Fruit fly (Drosophila melanogaster) whole organism, embryonic: Measurements from ENCODE around the gene CG8176.

ENCODE experiments used
- CG11695 ChIP-seq: fragments of 200-800 bp; sonication (Bioruptor generic); IDR thresholded peaks from 3 replicates; pipeline ENCODE4 v1.3.6; 2022; ENCODE audit warnings: missing biosample characterization, missing genetic modification characterization
- CG12299 ChIP-seq: fragments of 200-800 bp; sonication (Bioruptor generic); optimal IDR thresholded peaks from 2 replicates; lab custom pipeline; 2018; ENCODE audit warnings: missing biosample characterization, mild to moderate bottlenecking, missing genetic modification characterization
- CG12659 ChIP-seq: fragments of 200-800 bp; sonication (Bioruptor generic); optimal IDR thresholded peaks from 3 replicates; lab custom pipeline; 2017; ENCODE audit warnings: mild to moderate bottlenecking, missing biosample characterization, missing genetic modification reagents, missing genetic modification characterization
- CG12744 ChIP-seq: fragments of 200-800 bp; sonication (Bioruptor generic); optimal IDR thresholded peaks from 2 replicates; lab custom pipeline; 2016; ENCODE audit warnings: missing biosample characterization, missing genetic modification characterization
- CG13424 ChIP-seq: fragments of 200-800 bp; sonication (Bioruptor generic); optimal IDR thresholded peaks from 2 replicates; lab custom pipeline; 2019; ENCODE audit warnings: missing biosample characterization, mild to moderate bottlenecking, missing genetic modification characterization, moderate library complexity
- CG13775 ChIP-seq: fragments of 200-800 bp; sonication (Bioruptor generic); optimal IDR thresholded peaks from 3 replicates; lab custom pipeline; 2017; ENCODE audit warnings: missing biosample characterization, mild to moderate bottlenecking, missing genetic modification characterization
- CG15269 ChIP-seq: fragments of 200-800 bp; sonication (Bioruptor generic); optimal IDR thresholded peaks from 2 replicates; lab custom pipeline; 2018; ENCODE audit warnings: missing biosample characterization, mild to moderate bottlenecking, missing genetic modification characterization, moderate library complexity
- CG16779 ChIP-seq: fragments of 200-800 bp; sonication (Bioruptor generic); IDR thresholded peaks from 2 replicates; pipeline ENCODE4 v1.3.6; 2022; ENCODE audit warnings: missing biosample characterization, missing genetic modification characterization
- CG3163 ChIP-seq: fragments of 200-800 bp; sonication (Bioruptor generic); optimal IDR thresholded peaks from 3 replicates; lab custom pipeline; 2016; ENCODE audit warnings: missing biosample characterization, missing genetic modification characterization
- CG33557 ChIP-seq: fragments of 200-800 bp; sonication (Bioruptor generic); optimal IDR thresholded peaks from 2 replicates; lab custom pipeline; 2019; ENCODE audit warnings: missing biosample characterization, mild to moderate bottlenecking, missing genetic modification characterization, moderate library complexity
- CG34224 ChIP-seq: fragments of 200-800 bp; sonication (Bioruptor generic); IDR thresholded peaks from 3 replicates; pipeline ENCODE4 v1.3.6; 2022; ENCODE audit warnings: missing biosample characterization, missing genetic modification characterization; ENCODE audit not compliant: partially characterized antibody
- CG6254 ChIP-seq: fragments of 200-800 bp; sonication (Bioruptor generic); optimal IDR thresholded peaks from 3 replicates; lab custom pipeline; 2017; ENCODE audit warnings: mild to moderate bottlenecking, missing biosample characterization, missing genetic modification reagents, missing genetic modification characterization
- CG7556 ChIP-seq: fragments of 200-800 bp; sonication (Bioruptor generic); optimal IDR thresholded peaks from 2 replicates; lab custom pipeline; 2017; ENCODE audit warnings: missing biosample characterization, mild to moderate bottlenecking, missing genetic modification characterization
- CG8290 ChIP-seq, 3 experiments: fragments of 200-800 bp; sonication (Bioruptor generic); optimal IDR thresholded peaks; 2 replicates each; lab custom pipeline; 2016 to 2019; ENCODE audit warnings: missing biosample characterization in 3 of 3, missing genetic modification characterization in 3 of 3, mild to moderate bottlenecking in 2 of 3, moderate library complexity in 1 of 3
- CG8359 ChIP-seq: fragments of 200-800 bp; sonication (Bioruptor generic); optimal IDR thresholded peaks from 2 replicates; lab custom pipeline; 2017; ENCODE audit warnings: missing biosample characterization, mild to moderate bottlenecking, missing genetic modification characterization, borderline replicate concordance
- CG8944 ChIP-seq: fragments of 200-800 bp; sonication (Bioruptor generic); optimal IDR thresholded peaks from 3 replicates; lab custom pipeline; 2016; ENCODE audit warnings: missing biosample characterization, missing genetic modification characterization
- CG9215 ChIP-seq: fragments of 200-800 bp; sonication (Bioruptor generic); IDR thresholded peaks from 2 replicates; pipeline ENCODE4 v1.3.6; 2022; ENCODE audit warnings: missing biosample characterization, missing genetic modification characterization
- CG9817 ChIP-seq: fragments of 200-800 bp; sonication (Bioruptor generic); optimal IDR thresholded peaks from 2 replicates; lab custom pipeline; 2018; ENCODE audit warnings: missing biosample characterization, mild to moderate bottlenecking, missing genetic modification characterization, moderate library complexity
- Hr78 ChIP-seq, 2 experiments: fragments of 200-800 bp in 1 of 2; fragments of >200 bp in 1 of 2; sonication (Bioruptor generic) in 1 of 2; optimal IDR thresholded peaks; 2 replicates each; lab custom pipeline; 2017 to 2019; ENCODE audit warnings: missing biosample characterization in 2 of 2, missing genetic modification characterization in 2 of 2, mild to moderate bottlenecking in 1 of 2, moderate library complexity in 1 of 2
- NFAT ChIP-seq: fragments of 200-800 bp; sonication (Bioruptor generic); IDR thresholded peaks from 2 replicates; pipeline ENCODE4 v1.3.6; 2022; ENCODE audit warnings: missing biosample characterization, missing genetic modification characterization
- Side ChIP-seq: fragments of 200-800 bp; sonication (Bioruptor generic); optimal IDR thresholded peaks from 2 replicates; lab custom pipeline; 2016; ENCODE audit warnings: missing biosample characterization, missing genetic modification characterization
- Six4 ChIP-seq: fragments of 200-800 bp; sonication (Bioruptor generic); optimal IDR thresholded peaks from 2 replicates; lab custom pipeline; 2016; ENCODE audit warnings: missing biosample characterization, missing genetic modification characterization
- Sry-δ ChIP-seq: fragments of 200-800 bp; sonication (Bioruptor generic); optimal IDR thresholded peaks from 2 replicates; lab custom pipeline; 2016; ENCODE audit warnings: missing biosample characterization, missing genetic modification characterization
- TFAM ChIP-seq: fragments of 200-800 bp; sonication (Bioruptor generic); optimal IDR thresholded peaks from 2 replicates; lab custom pipeline; 2017; ENCODE audit warnings: missing biosample characterization, missing genetic modification characterization, inconsistent platforms
- Taf1 ChIP-seq: fragments of 200-800 bp; sonication (Bioruptor generic); IDR thresholded peaks from 2 replicates; pipeline ENCODE4 v1.3.6; 2022; ENCODE audit warnings: missing biosample characterization, missing genetic modification characterization
- Trl ChIP-seq, 3 experiments: fragments of >200 bp in 2 of 3; fragments of 200-800 bp in 1 of 3; sonication (Bioruptor generic) in 1 of 3; optimal IDR thresholded peaks; 2 replicates in 1 of 3; 3 replicates in 2 of 3; lab custom pipeline; 2016 to 2017; ENCODE audit warnings: missing biosample characterization in 1 of 3, missing genetic modification characterization in 1 of 3
- br ChIP-seq: fragments of >200 bp; optimal IDR thresholded peaks from 2 replicates; lab custom pipeline; 2017
- cad ChIP-seq: fragments of >200 bp; optimal IDR thresholded peaks from 2 replicates; lab custom pipeline; 2017; ENCODE audit warnings: missing biosample characterization, missing genetic modification characterization
- chinmo ChIP-seq: fragments of 200-800 bp; sonication (Bioruptor generic); IDR thresholded peaks from 4 replicates; pipeline ENCODE4 v1.3.6; 2022; ENCODE audit warnings: missing biosample characterization, missing genetic modification characterization; ENCODE audit not compliant: partially characterized antibody
- ci ChIP-seq: fragments of 200-800 bp; sonication (Bioruptor generic); IDR thresholded peaks from 3 replicates; pipeline ENCODE4 v1.3.6; 2022; ENCODE audit warnings: missing biosample characterization, missing genetic modification characterization
- dan ChIP-seq: fragments of 200-800 bp; sonication (Bioruptor generic); IDR thresholded peaks from 2 replicates; pipeline ENCODE4 v1.3.6; 2022; ENCODE audit warnings: missing biosample characterization, missing genetic modification characterization
- dmrt11E ChIP-seq: fragments of 200-800 bp; sonication (Bioruptor generic); optimal IDR thresholded peaks from 3 replicates; lab custom pipeline; 2018; ENCODE audit warnings: missing biosample characterization, mild to moderate bottlenecking, missing genetic modification characterization, moderate library complexity
- dysf ChIP-seq: fragments of 200-800 bp; sonication (Bioruptor generic); IDR thresholded peaks from 3 replicates; pipeline ENCODE4 v1.3.6; 2022; ENCODE audit warnings: missing biosample characterization, missing genetic modification characterization
- ems ChIP-seq: fragments of 200-800 bp; sonication (Bioruptor generic); optimal IDR thresholded peaks from 3 replicates; lab custom pipeline; 2016; ENCODE audit warnings: missing biosample characterization, missing genetic modification characterization
- en ChIP-seq: fragments of 200-800 bp; sonication (Bioruptor generic); optimal IDR thresholded peaks from 2 replicates; lab custom pipeline; 2016; ENCODE audit warnings: missing biosample characterization, missing genetic modification characterization
- grn ChIP-seq: fragments of 200-800 bp; sonication (Bioruptor generic); optimal IDR thresholded peaks from 3 replicates; lab custom pipeline; 2017; ENCODE audit warnings: missing biosample characterization, missing genetic modification characterization
- hkb ChIP-seq, 2 experiments: fragments of 200-800 bp in 1 of 2; fragments of >200 bp in 1 of 2; sonication (Bioruptor generic) in 1 of 2; IDR thresholded peaks in 1 of 2; optimal IDR thresholded peaks in 1 of 2; 2 replicates each; pipeline versions ENCODE4 v1.3.6 to Lab custom; 2017 to 2022; ENCODE audit warnings: missing biosample characterization in 1 of 2, missing genetic modification characterization in 1 of 2
- kah ChIP-seq: fragments of 200-800 bp; sonication (Bioruptor generic); optimal IDR thresholded peaks from 2 replicates; lab custom pipeline; 2018; ENCODE audit warnings: missing biosample characterization, mild to moderate bottlenecking, missing genetic modification characterization
- lab ChIP-seq: fragments of 200-800 bp; sonication (Bioruptor generic); optimal IDR thresholded peaks from 3 replicates; lab custom pipeline; 2017; ENCODE audit warnings: missing biosample characterization, missing genetic modification characterization, mild to moderate bottlenecking, moderate library complexity, missing genetic modification reagents
- lbe ChIP-seq: fragments of 200-800 bp; sonication (Bioruptor generic); optimal IDR thresholded peaks from 2 replicates; lab custom pipeline; 2016; ENCODE audit warnings: missing biosample characterization, mild to moderate bottlenecking, missing genetic modification characterization
- mirr ChIP-seq: fragments of 200-800 bp; sonication (Bioruptor generic); optimal IDR thresholded peaks from 3 replicates; lab custom pipeline; 2018; ENCODE audit warnings: missing biosample characterization, mild to moderate bottlenecking, missing genetic modification characterization
- oc ChIP-seq: fragments of 200-800 bp; sonication (Bioruptor generic); optimal IDR thresholded peaks from 2 replicates; lab custom pipeline; 2018; ENCODE audit warnings: missing biosample characterization, mild to moderate bottlenecking, missing genetic modification characterization, moderate library complexity
- pan ChIP-seq, 4 experiments: fragments of >200 bp in 3 of 4; fragments of 200-800 bp in 1 of 4; sonication (Bioruptor generic) in 1 of 4; optimal IDR thresholded peaks in 3 of 4; IDR thresholded peaks in 1 of 4; 2 replicates each; pipeline versions ENCODE4 v1.3.6 to Lab custom; 2017 to 2022; ENCODE audit warnings: missing biosample characterization in 2 of 4, missing genetic modification characterization in 2 of 4, mixed read lengths in 1 of 4
- pita ChIP-seq: fragments of 200-800 bp; sonication (Bioruptor generic); optimal IDR thresholded peaks from 2 replicates; lab custom pipeline; 2017; ENCODE audit warnings: missing biosample characterization, mild to moderate bottlenecking, missing genetic modification characterization
- sima ChIP-seq: fragments of 200-800 bp; sonication (Bioruptor generic); optimal IDR thresholded peaks from 2 replicates; lab custom pipeline; 2016; ENCODE audit warnings: missing biosample characterization, missing genetic modification characterization
- sna ChIP-seq: fragments of 200-800 bp; sonication (Bioruptor generic); IDR thresholded peaks from 2 replicates; pipeline ENCODE4 v1.3.6; 2022; ENCODE audit warnings: missing biosample characterization, missing genetic modification characterization; ENCODE audit not compliant: partially characterized antibody
- so ChIP-seq: fragments of 200-800 bp; sonication (Bioruptor generic); IDR thresholded peaks from 3 replicates; pipeline ENCODE4 v1.3.6; 2022; ENCODE audit warnings: missing biosample characterization, missing genetic modification characterization
- vvl ChIP-seq: fragments of 200-800 bp; sonication (Bioruptor generic); IDR thresholded peaks from 2 replicates; pipeline ENCODE4 v1.3.6; 2022; ENCODE audit warnings: missing biosample characterization, missing genetic modification characterization

CG8176 gene

dm6 chr3R:9502416-9502763, 13.4 kb upstream of the CG8176 start, which contains the start of gene RhoL (continued):
- TF ChIP-seq CG15269 (tag; lab: Kevin White, UChicago): no peak
- TF ChIP-seq lab (GFP tag; lab: Kevin White, UChicago): peak; percentile 60
- no peak for TF ChIP-seq CG13424 (tag; lab: Kevin White, UChicago)
- peak; percentile 93 for TF ChIP-seq Trl (optimal IDR thresholded peaks at IDR 0.05; lab: Kevin White, UChicago)
- peak; percentile 38 for TF ChIP-seq Trl (GFP tag; optimal IDR thresholded peaks at IDR 0.05; lab: Kevin White, UChicago)
- peak; percentile 73; the same call in 2 of the 3 replicates for TF ChIP-seq ci (GFP tag; lab: Robert Waterston, UW)
- peak; percentile 98 for TF ChIP-seq CG3163
- TF ChIP-seq br: no peak
- TF ChIP-seq CG8359 (GFP tag; lab: Kevin White, UChicago): peak; percentile 11
- TF ChIP-seq Taf1: no peak
- no peak for TF ChIP-seq Six4 (GFP tag; lab: Kevin White, UChicago)
- no peak for TF ChIP-seq en (GFP tag; lab: Kevin White, UChicago)
- TF ChIP-seq vvl (GFP tag; lab: Robert Waterston, UW): peak; percentile 39
- 0 out of 2 replicates have a peak, but pooled peaks have one; percentile 21 for TF ChIP-seq NFAT (GFP tag; lab: Robert Waterston, UW)
- TF ChIP-seq ems (GFP tag; lab: Kevin White, UChicago): no peak
- no peak for TF ChIP-seq CG8944 (GFP tag; lab: Kevin White, UChicago)
- peak in 1 of 2 experiments; percentile 43 for TF ChIP-seq Hr78 (GFP tag; optimal IDR thresholded peaks at IDR 0.05; lab: Kevin White, UChicago)
- no peak for TF ChIP-seq cad (GFP tag; lab: Kevin White, UChicago)
- TF ChIP-seq sima (GFP tag; lab: Kevin White, UChicago): no peak
- TF ChIP-seq lbe (GFP tag; lab: Kevin White, UChicago): no peak
- TF ChIP-seq Sry-δ (GFP tag; lab: Kevin White, UChicago): peak; percentile 0
- no peak for TF ChIP-seq pita (GFP tag; lab: Kevin White, UChicago)
- peak; percentile 43 for TF ChIP-seq grn (GFP tag; lab: Kevin White, UChicago)
- TF ChIP-seq CG9817: no peak
- no peak for TF ChIP-seq CG7556 (GFP tag; lab: Kevin White, UChicago)
- peak; percentile 17 for TF ChIP-seq CG12659 (GFP tag; lab: Kevin White, UChicago)
- peak; percentile 41 for TF ChIP-seq kah (GFP tag; lab: Kevin White, UChicago)
- no peak for TF ChIP-seq CG33557 (GFP tag; lab: Kevin White, UChicago)
- TF ChIP-seq dysf (GFP tag; lab: Robert Waterston, UW): peak; percentile 14; the same call in 1 of the 3 replicates
- TF ChIP-seq dmrt11E (tag; lab: Kevin White, UChicago): no peak
- 0 out of 3 replicates have a peak, but pooled peaks have one; percentile 22 for TF ChIP-seq so
- peak; percentile 0 for TF ChIP-seq CG12744 (GFP tag; lab: Kevin White, UChicago)
- TF ChIP-seq oc (tag; lab: Kevin White, UChicago): no peak
- TF ChIP-seq mirr (GFP tag; lab: Kevin White, UChicago): peak; percentile 83
- TF ChIP-seq CG11695: peak; percentile 48; the same call in 1 of the 3 replicates
- TF ChIP-seq pan (optimal IDR thresholded peaks at IDR 0.05; lab: Kevin White, UChicago): no peak
- TF ChIP-seq pan (GFP tag; optimal IDR thresholded peaks at IDR 0.05 in 1 of 2, IDR thresholded peaks at IDR 0.05 in 1 of 2): peak in 1 of 2 experiments; percentile 14
- TF ChIP-seq hkb (optimal IDR thresholded peaks at IDR 0.05; lab: Kevin White, UChicago): no peak
- TF ChIP-seq hkb (GFP tag; IDR thresholded peaks at IDR 0.05; lab: Robert Waterston, UW): peak; percentile 67; the same call in 1 of the 2 replicates
- no peak for TF ChIP-seq CG8290 (GFP tag; optimal IDR thresholded peaks at IDR 0.05; lab: Kevin White, UChicago)
- peak in 1 of 2 experiments; percentile 70 for TF ChIP-seq CG8290 (tag; optimal IDR thresholded peaks at IDR 0.05; lab: Kevin White, UChicago)
- peak; percentile 84; the same call in 2 of the 4 replicates for TF ChIP-seq chinmo
- TF ChIP-seq sna (GFP tag; lab: Robert Waterston, UW): peak; percentile 62
- TF ChIP-seq TFAM: no peak
- TF ChIP-seq Side: peak; percentile 31
- TF ChIP-seq CG16779: peak; percentile 49; the same call in 1 of the 2 replicates
- no peak for TF ChIP-seq CG9215 (GFP tag; lab: Robert Waterston, UW)
- TF ChIP-seq dan: no peak
- TF ChIP-seq CG13775 (GFP tag; lab: Kevin White, UChicago): no peak
- peak; percentile 0 for TF ChIP-seq CG12299 (tag; lab: Kevin White, UChicago)
- no peak for TF ChIP-seq CG6254 (GFP tag; lab: Kevin White, UChicago)
- TF ChIP-seq CG34224 (GFP tag; lab: Robert Waterston, UW): peak; percentile 35; the same call in 2 of the 3 replicates
